Worm (Caenorhabditis elegans): ENCODE results near the gene pax-2.

- TF ChIP-seq mep-1 (tag; optimal IDR thresholded peaks at IDR 0.05) (no peak), ces-1 (GFP tag; optimal IDR thresholded peaks at IDR 0.05) (no peak), spr-1 (tag; optimal IDR thresholded peaks at IDR 0.05) (no peak), lin-15B (tag; optimal IDR thresholded peaks at IDR 0.05) (no peak), unc-62 (GFP tag; optimal IDR thresholded peaks at IDR 0.05 in 1 of 2) (no peak), unc-62 (tag; optimal IDR thresholded peaks at IDR 0.05) (no peak), aly-2 (tag; optimal IDR thresholded peaks at IDR 0.05) (no peak), lsy-2 (tag; optimal IDR thresholded peaks at IDR 0.05) (no peak)
These were observed 40.3 kb upstream of the pax-2 start, which contains the start of gene col-34 for ce11 chrIV:4244510-4244909.

Data from whole organism, L4 larva.